Worm (Caenorhabditis elegans): ENCODE measurements around the gene R03D7.2.

R03D7.2 gene

DNA sequence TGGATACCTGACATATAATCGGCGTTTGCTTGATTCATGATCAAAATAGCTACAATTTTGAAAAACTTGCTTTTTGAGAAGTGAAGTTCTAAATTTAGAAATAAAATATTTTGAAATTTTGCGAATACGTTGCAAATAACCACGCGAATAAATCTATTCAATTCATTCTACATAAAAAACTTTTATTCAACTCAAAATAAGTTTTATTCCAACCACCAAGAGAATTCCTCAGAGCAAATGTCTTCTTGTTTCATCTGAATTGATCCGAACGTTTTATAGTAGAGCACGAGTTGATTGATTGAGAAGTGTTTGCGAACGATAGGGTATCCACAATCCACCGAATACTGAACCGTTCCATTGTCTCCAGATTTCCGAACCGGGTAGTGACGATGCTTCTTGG, 19.3 kb downstream of the R03D7.2 start, which contains the start of gene F44F4.9:
Gene F44F4.9 (minus strand): TSS at position 101 of the 400 bp plus-strand sequence.
- TF ChIP-seq C16A3.4 (tag; optimal IDR thresholded peaks at IDR 0.05) (no peak), ces-1 (GFP tag; optimal IDR thresholded peaks at IDR 0.05) (no peak), dpl-1 (GFP tag; optimal IDR thresholded peaks at IDR 0.05) (no peak), sptf-1 (tag; optimal IDR thresholded peaks at IDR 0.05) (no peak), nhr-20 (tag; optimal IDR thresholded peaks at IDR 0.05) (no peak), alr-1 (tag; optimal IDR thresholded peaks at IDR 0.05; ENCODE audit: borderline replicate concordance) (no peak), ceh-8 (GFP tag; optimal IDR thresholded peaks at IDR 0.05) (no peak), nhr-237 (tag; optimal IDR thresholded peaks at IDR 0.05) (no peak), fkh-10 (GFP tag; optimal IDR thresholded peaks at IDR 0.05) (no peak)

DNA sequence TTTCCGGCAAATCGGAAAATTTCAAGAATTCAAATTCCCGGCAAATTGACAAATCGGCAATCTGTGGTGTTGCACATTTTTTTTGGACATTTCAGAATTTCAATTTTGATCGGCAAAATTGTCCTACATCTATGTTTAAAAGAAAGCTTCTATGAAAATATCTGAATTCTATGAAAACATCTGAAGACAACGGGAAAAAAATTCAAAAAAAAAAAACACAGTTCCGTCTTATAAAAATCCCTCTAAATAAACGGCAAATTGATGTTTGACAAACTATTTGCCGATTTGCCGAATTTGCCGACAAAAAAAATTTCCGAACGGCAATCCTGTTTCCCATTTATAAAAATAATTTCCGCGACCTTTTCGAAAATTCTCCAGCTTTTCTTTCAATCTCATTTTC, 20.6 kb downstream of the R03D7.2 start, which contains the start of gene F44F4.15:
Gene F44F4.15 (plus strand): TSS at position 301 of the 400 bp plus-strand sequence.
- TF ChIP-seq nhr-19 (GFP tag; conservative IDR thresholded peaks at IDR 0.05) (no peak), aha-1 (tag; optimal IDR thresholded peaks at IDR 0.05) (no peak), nhr-47 (tag; optimal IDR thresholded peaks at IDR 0.05) (no peak), zip-4 (GFP tag; optimal IDR thresholded peaks at IDR 0.05) (no peak), lin-13 (GFP tag; optimal IDR thresholded peaks at IDR 0.05) (no peak), vab-15 (tag; optimal IDR thresholded peaks at IDR 0.05) (no peak), pqm-1 (tag; optimal IDR thresholded peaks at IDR 0.05) (no peak), lin-14 (GFP tag; optimal IDR thresholded peaks at IDR 0.05) (no peak), lsy-2 (tag; optimal IDR thresholded peaks at IDR 0.05) (no peak), mdl-1 (tag; optimal IDR thresholded peaks at IDR 0.05) (no peak), tbx-2 (tag; optimal IDR thresholded peaks at IDR 0.05) (no peak), fkh-8 (tag; optimal IDR thresholded peaks at IDR 0.05) (no peak), ceh-88 (GFP tag; IDR thresholded peaks at IDR 0.05) (no peak), dsc-1 (tag; optimal IDR thresholded peaks at IDR 0.05) (no peak), snpc-4 (tag; optimal IDR thresholded peaks at IDR 0.05) (no peak), ama-1 (optimal IDR thresholded peaks at IDR 0.05) (no peak), sox-4 (tag; optimal IDR thresholded peaks at IDR 0.05) (no peak), unc-98 (GFP tag; IDR thresholded peaks at IDR 0.05) (no peak)

DNA sequence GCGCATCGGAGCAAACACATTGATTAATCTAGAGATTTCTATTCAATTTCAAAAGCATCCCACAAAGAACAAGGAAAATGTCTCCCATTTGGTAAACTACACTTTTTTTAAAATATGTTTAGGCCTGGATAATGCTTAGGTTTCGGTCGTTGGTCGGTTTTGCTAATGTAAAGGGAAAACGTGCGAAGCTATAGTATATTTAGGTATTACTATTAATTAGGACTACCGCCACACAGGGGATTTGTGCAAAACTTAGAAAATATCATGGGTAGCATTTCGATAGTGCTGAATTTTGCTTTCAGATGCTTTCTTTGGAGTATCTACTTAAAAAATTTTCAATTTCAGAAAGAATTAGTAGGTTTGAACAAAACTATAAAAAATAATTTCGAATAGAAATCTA, 22.0 kb downstream of the R03D7.2 start:
- TF ChIP-seq mep-1 (tag; optimal IDR thresholded peaks at IDR 0.05) (no peak), fkh-4 (tag; optimal IDR thresholded peaks at IDR 0.05; ENCODE audit: borderline replicate concordance) (no peak), aha-1 (tag; optimal IDR thresholded peaks at IDR 0.05) (no peak), blmp-1 (tag; optimal IDR thresholded peaks at IDR 0.05) (no peak), unc-62 (GFP tag; optimal IDR thresholded peaks at IDR 0.05) (no peak), jun-1 (tag; optimal IDR thresholded peaks at IDR 0.05) (no peak), mef-2 (tag; optimal IDR thresholded peaks at IDR 0.05) (no peak), unc-98 (GFP tag; IDR thresholded peaks at IDR 0.05) (no peak), hlh-17 (GFP tag; optimal IDR thresholded peaks at IDR 0.05; ENCODE audit: borderline replicate concordance) (no peak), ceh-90 (tag; optimal IDR thresholded peaks at IDR 0.05) (no peak), sox-4 (tag; optimal IDR thresholded peaks at IDR 0.05) (no peak), nhr-77 (tag; optimal IDR thresholded peaks at IDR 0.05) (no peak), nhr-11 (tag; optimal IDR thresholded peaks at IDR 0.05) (no peak)

DNA sequence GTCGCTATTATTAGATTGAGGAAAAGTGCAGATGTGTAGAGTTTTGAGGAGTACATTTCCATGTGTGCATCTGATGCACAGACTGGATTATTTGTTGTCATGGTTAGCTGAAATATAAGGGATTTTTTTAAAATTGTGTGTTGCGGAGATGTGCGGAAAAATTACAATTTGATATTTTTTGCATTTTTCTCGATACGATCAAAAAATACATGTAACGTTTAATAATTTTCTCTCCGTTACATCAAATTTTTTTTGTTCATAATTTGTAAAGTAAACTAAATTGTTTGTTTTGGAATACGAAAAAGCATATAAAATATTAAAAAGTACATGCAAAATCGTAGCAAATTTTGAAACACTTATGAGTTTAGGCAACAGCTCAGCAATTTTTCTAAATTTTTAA, 24.8 kb downstream of the R03D7.2 start, which contains the start of gene sra-11:
Gene sra-11 (minus strand): TSS at position 101 of the 400 bp plus-strand sequence.
- no peak for TF ChIP-seq nhr-20 (tag; optimal IDR thresholded peaks at IDR 0.05)
- no peak for TF ChIP-seq snu-23 (GFP tag; optimal IDR thresholded peaks at IDR 0.05)
- no peak for TF ChIP-seq swsn-7 (tag; optimal IDR thresholded peaks at IDR 0.05)
